2 worm cellular contexts compared by ENCODE assay signal in the genomic region with DNA sequence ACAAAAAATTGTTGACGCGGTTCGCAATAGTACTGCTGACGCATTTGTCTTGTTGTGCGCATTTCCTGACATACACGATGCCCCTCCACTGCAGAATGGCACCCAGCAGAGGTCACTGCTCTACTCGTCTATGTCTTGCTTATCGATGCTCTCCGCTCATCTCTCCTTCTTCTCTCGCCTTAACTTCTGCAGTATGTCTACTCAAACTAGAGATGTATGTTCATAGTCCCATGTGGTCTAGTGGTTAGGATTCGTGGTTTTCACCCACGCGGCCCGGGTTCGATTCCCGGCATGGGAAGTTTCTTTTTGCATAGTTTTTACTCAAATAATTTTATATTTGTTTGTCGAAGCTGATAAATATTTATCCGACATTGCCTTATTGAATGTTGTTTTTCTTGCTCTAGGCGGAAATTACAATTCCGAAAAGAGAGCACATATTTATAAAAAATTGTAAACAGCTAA.
TF ChIP-seq lines count a peak whose summit lies in the region.

TSS of gene C28G1.2 (plus strand) at position 130 of the 462 bp plus-strand sequence.

TF ChIP-seq in whole organism, L4 larva, 104 proteins besides CTCF, POLR2A, EP300 and RAD21 (continued from another document):
- TF ChIP-seq nhr-237 (tag; optimal IDR thresholded peaks at IDR 0.05; lab: Kevin White, UChicago) (no peak), zag-1 (tag; optimal IDR thresholded peaks at IDR 0.05; lab: Kevin White, UChicago) (peak; percentile 48), skn-1 (tag; optimal IDR thresholded peaks at IDR 0.05; lab: Kevin White, UChicago) (no peak), mxl-2 (GFP tag; conservative IDR thresholded peaks at IDR 0.05; lab: Robert Waterston, UW) (peak; percentile 86), ZK546.5 (tag; optimal IDR thresholded peaks at IDR 0.05; lab: Kevin White, UChicago) (no peak), mes-2 (tag; optimal IDR thresholded peaks at IDR 0.05; lab: Kevin White, UChicago; ENCODE audit: poor library complexity, severe bottlenecking) (peak; percentile 89), dmd-6 (GFP tag; IDR thresholded peaks at IDR 0.05; lab: Robert Waterston, UW) (peak; percentile 88), unc-39 (tag; optimal IDR thresholded peaks at IDR 0.05; lab: Kevin White, UChicago) (no peak), zfp-2 (tag; optimal IDR thresholded peaks at IDR 0.05; lab: Kevin White, UChicago) (peak; percentile 82), hif-1 (tag; optimal IDR thresholded peaks at IDR 0.05; lab: Kevin White, UChicago) (peak; percentile 38 to 78), zip-11 (GFP tag; IDR thresholded peaks at IDR 0.05; lab: Robert Waterston, UW) (0 out of 2 replicates have a peak, but pooled peaks have one; percentile 78), snpc-1.2 (GFP tag; IDR thresholded peaks at IDR 0.05; lab: Robert Waterston, UW) (no peak; the same call in none of the 2 replicates), ztf-11 (tag; optimal IDR thresholded peaks at IDR 0.05; lab: Kevin White, UChicago) (no peak), Y105C5A.15 (GFP tag; IDR thresholded peaks at IDR 0.05; lab: Robert Waterston, UW) (peak; percentile 89), madf-9 (GFP tag; conservative IDR thresholded peaks at IDR 0.05; lab: Robert Waterston, UW) (peak; percentile 94), D1046.2 (GFP tag; IDR thresholded peaks at IDR 0.05; lab: Robert Waterston, UW) (peak; percentile 89), hlh-11 (tag; optimal IDR thresholded peaks at IDR 0.05; lab: Kevin White, UChicago) (peak; percentile 88), nhr-76 (tag; optimal IDR thresholded peaks at IDR 0.05; lab: Kevin White, UChicago) (no peak), mdt-29 (GFP tag; IDR thresholded peaks at IDR 0.05; lab: Robert Waterston, UW) (peak; percentile 88), vab-7 (GFP tag; IDR thresholded peaks at IDR 0.05; lab: Robert Waterston, UW) (peak; percentile 94), arid-1 (GFP tag; conservative IDR thresholded peaks at IDR 0.05; lab: Robert Waterston, UW) (peak; percentile 95), fos-1 (tag; optimal IDR thresholded peaks at IDR 0.05; lab: Kevin White, UChicago) (no peak), Y48G9A.11 (GFP tag; IDR thresholded peaks at IDR 0.05; lab: Robert Waterston, UW) (no peak; the same call in none of the 2 replicates), ztf-7 (tag; optimal IDR thresholded peaks at IDR 0.05; lab: Kevin White, UChicago) (peak; percentile 90), tra-1 (GFP tag; IDR thresholded peaks at IDR 0.05; lab: Robert Waterston, UW) (peak; percentile 95), aha-1 (tag; lab: Kevin White, UChicago) (peak; percentile 99), ctbp-1 (GFP tag; IDR thresholded peaks at IDR 0.05; lab: Robert Waterston, UW) (peak; percentile 94), jun-1 (tag; optimal IDR thresholded peaks at IDR 0.05; lab: Kevin White, UChicago) (peak; percentile 57), dmd-9 (GFP tag; IDR thresholded peaks at IDR 0.05; lab: Robert Waterston, UW) (peak; percentile 93), nhr-42 (GFP tag; IDR thresholded peaks at IDR 0.05; lab: Robert Waterston, UW) (peak; percentile 88), spr-3 (GFP tag; optimal IDR thresholded peaks at IDR 0.05; lab: Kevin White, UChicago) (peak; percentile 87), F26F4.8 (GFP tag; conservative IDR thresholded peaks at IDR 0.05; lab: Robert Waterston, UW) (peak; percentile 95), snpc-4 (tag; optimal IDR thresholded peaks at IDR 0.05; lab: Kevin White, UChicago) (peak; percentile 18), saeg-2 (GFP tag; IDR thresholded peaks at IDR 0.05; lab: Robert Waterston, UW) (peak; percentile 87), nhr-77 (tag; optimal IDR thresholded peaks at IDR 0.05; lab: Kevin White, UChicago) (peak; percentile 87), egl-27 (tag; optimal IDR thresholded peaks at IDR 0.05; lab: Kevin White, UChicago) (peak; percentile 10), nhr-11 (tag; optimal IDR thresholded peaks at IDR 0.05; lab: Kevin White, UChicago) (peak; percentile 79), T20F7.1 (GFP tag; optimal IDR thresholded peaks at IDR 0.05; lab: Kevin White, UChicago) (peak; percentile 78), hmg-1.1 (GFP tag; IDR thresholded peaks at IDR 0.05; lab: Robert Waterston, UW) (peak; percentile 99), F49E8.2 (tag; optimal IDR thresholded peaks at IDR 0.05; lab: Kevin White, UChicago; ENCODE audit: borderline replicate concordance) (peak; percentile 47), lin-13 (GFP tag; optimal IDR thresholded peaks at IDR 0.05; lab: Kevin White, UChicago) (peak; percentile 77), pha-4 (GFP tag; IDR thresholded peaks at IDR 0.05; lab: Robert Waterston, UW) (peak; percentile 97), pha-4 (tag; optimal IDR thresholded peaks at IDR 0.05; lab: Kevin White, UChicago) (peak; percentile 37), dmd-8 (GFP tag; IDR thresholded peaks at IDR 0.05; lab: Robert Waterston, UW) (peak; percentile 98), Y75B8A.6 (GFP tag; IDR thresholded peaks at IDR 0.05; lab: Robert Waterston, UW) (peak; percentile 95; the same call in 1 of the 2 replicates), nhr-48 (tag; optimal IDR thresholded peaks at IDR 0.05; lab: Kevin White, UChicago) (peak; percentile 82), fkh-10 (GFP tag; optimal IDR thresholded peaks at IDR 0.05; lab: Kevin White, UChicago) (peak; percentile 89), madf-5 (GFP tag; IDR thresholded peaks at IDR 0.05; lab: Robert Waterston, UW) (peak; percentile 91 to 98), ceh-32 (tag; optimal IDR thresholded peaks at IDR 0.05; lab: Kevin White, UChicago; ENCODE audit: poor library complexity) (no peak), dpl-1 (GFP tag; optimal IDR thresholded peaks at IDR 0.05; lab: Kevin White, UChicago) (peak; percentile 77), nhr-111 (GFP tag; optimal IDR thresholded peaks at IDR 0.05; lab: Kevin White, UChicago) (peak; percentile 90), T26A8.4 (GFP tag; IDR thresholded peaks at IDR 0.05; lab: Robert Waterston, UW) (peak; percentile 95)

TF ChIP-seq in whole organism, late embryonic, 69 proteins besides CTCF, POLR2A, EP300 and RAD21 (continued from another document):
- TF ChIP-seq ceh-22 (tag; optimal IDR thresholded peaks at IDR 0.05; lab: Kevin White, UChicago): peak; percentile 8
- TF ChIP-seq lin-11 (tag; optimal IDR thresholded peaks at IDR 0.05; lab: Kevin White, UChicago): peak; percentile 91
- peak; percentile 25 for TF ChIP-seq unc-55 (GFP tag; optimal IDR thresholded peaks at IDR 0.05; lab: Kevin White, UChicago)
- TF ChIP-seq sdc-2 (tag; optimal IDR thresholded peaks at IDR 0.05; lab: Kevin White, UChicago): peak; percentile 93
- peak; percentile 96 for TF ChIP-seq Y22D7AL.16 (tag; optimal IDR thresholded peaks at IDR 0.05; lab: Kevin White, UChicago)
- peak; percentile 89 for TF ChIP-seq ceh-2 (tag; optimal IDR thresholded peaks at IDR 0.05; lab: Kevin White, UChicago)
- peak; percentile 95 for TF ChIP-seq eyg-1 (tag; optimal IDR thresholded peaks at IDR 0.05; lab: Kevin White, UChicago)
- peak; percentile 86 for TF ChIP-seq pag-3 (tag; optimal IDR thresholded peaks at IDR 0.05; lab: Kevin White, UChicago; ENCODE audit: borderline replicate concordance)
- peak; percentile 94 for TF ChIP-seq unc-86 (tag; optimal IDR thresholded peaks at IDR 0.05; lab: Kevin White, UChicago)
- no peak for TF ChIP-seq ama-1 (optimal IDR thresholded peaks at IDR 0.05; lab: Kevin White, UChicago)
- TF ChIP-seq ttx-3 (tag; optimal IDR thresholded peaks at IDR 0.05; lab: Kevin White, UChicago): peak; percentile 95
